Fruit fly (Drosophila melanogaster) whole organism, embryonic: ENCODE results near the gene janA.
A peak's percentile ranks its signal among the peaks of the same experiment; 100 is the strongest.

Experiments used
- BEAF-32 ChIP-seq: fragments of 200-800 bp; sonication (Bioruptor generic); optimal IDR thresholded peaks from 3 replicates; lab custom pipeline; 2017; ENCODE audit warnings: missing biosample characterization, missing genetic modification characterization, mild to moderate bottlenecking, moderate library complexity, missing genetic modification reagents
- CG10209 ChIP-seq: fragments of 200-800 bp; sonication (Bioruptor generic); optimal IDR thresholded peaks from 3 replicates; lab custom pipeline; 2017; ENCODE audit warnings: missing biosample characterization, mild to moderate bottlenecking, missing genetic modification characterization, missing genetic modification reagents
- CG10366 ChIP-seq: fragments of 200-800 bp; sonication (Bioruptor generic); IDR thresholded peaks from 2 replicates; pipeline ENCODE4 v1.3.6; 2022; ENCODE audit warnings: missing biosample characterization, missing genetic modification characterization
- CG11093 ChIP-seq: fragments of 200-800 bp; sonication (Bioruptor generic); IDR thresholded peaks from 3 replicates; pipeline ENCODE4 v1.3.6; 2022; ENCODE audit warnings: missing biosample characterization, missing genetic modification characterization
- CG11456 ChIP-seq: fragments of 200-800 bp; sonication (Bioruptor generic); IDR thresholded peaks from 3 replicates; pipeline ENCODE4 v1.3.6; 2022; ENCODE audit warnings: missing biosample characterization, missing genetic modification characterization
- CG11695 ChIP-seq: fragments of 200-800 bp; sonication (Bioruptor generic); IDR thresholded peaks from 3 replicates; pipeline ENCODE4 v1.3.6; 2022; ENCODE audit warnings: missing biosample characterization, missing genetic modification characterization
- CG11723 ChIP-seq: fragments of 200-800 bp; sonication (Bioruptor generic); optimal IDR thresholded peaks from 2 replicates; lab custom pipeline; 2017; ENCODE audit warnings: missing biosample characterization, mild to moderate bottlenecking, missing genetic modification characterization
- CG12155 ChIP-seq: fragments of 200-800 bp; sonication (Bioruptor generic); optimal IDR thresholded peaks from 3 replicates; lab custom pipeline; 2016; ENCODE audit warnings: missing biosample characterization, missing genetic modification characterization
- CG12391 ChIP-seq: fragments of 200-800 bp; sonication (Bioruptor generic); optimal IDR thresholded peaks from 3 replicates; lab custom pipeline; 2018; ENCODE audit warnings: missing biosample characterization, mild to moderate bottlenecking, missing genetic modification characterization, moderate library complexity
- CG14710 ChIP-seq: fragments of 200-800 bp; sonication (Bioruptor generic); optimal IDR thresholded peaks from 3 replicates; lab custom pipeline; 2019; ENCODE audit warnings: missing biosample characterization, mild to moderate bottlenecking, missing genetic modification characterization, moderate library complexity
- CG16863 ChIP-seq: fragments of 200-800 bp; sonication (Bioruptor generic); optimal IDR thresholded peaks from 3 replicates; lab custom pipeline; 2016; ENCODE audit warnings: missing biosample characterization, missing genetic modification characterization
- CG17328 ChIP-seq: fragments of 200-800 bp; sonication (Bioruptor generic); IDR thresholded peaks from 2 replicates; pipeline ENCODE4 v1.3.6; 2022; ENCODE audit warnings: missing biosample characterization, missing genetic modification characterization
- CG18599 ChIP-seq: fragments of 200-800 bp; sonication (Bioruptor generic); optimal IDR thresholded peaks from 3 replicates; lab custom pipeline; 2017; ENCODE audit warnings: missing biosample characterization, missing genetic modification characterization, mild to moderate bottlenecking, moderate library complexity, missing genetic modification reagents
- CG30020 ChIP-seq: fragments of 200-800 bp; optimal IDR thresholded peaks from 2 replicates; lab custom pipeline; 2019; ENCODE audit warnings: missing biosample characterization, mild to moderate bottlenecking, missing genetic modification characterization, moderate library complexity
- CG30403 ChIP-seq: fragments of 200-800 bp; sonication (Bioruptor generic); optimal IDR thresholded peaks from 3 replicates; lab custom pipeline; 2016; ENCODE audit warnings: missing biosample characterization, missing genetic modification characterization
- CG31224 ChIP-seq: fragments of 200-800 bp; sonication (Bioruptor generic); IDR thresholded peaks from 2 replicates; pipeline ENCODE4 v1.3.6; 2022; ENCODE audit warnings: missing biosample characterization, missing genetic modification characterization
- CG32772 ChIP-seq: fragments of 200-800 bp; sonication (Bioruptor generic); IDR thresholded peaks from 2 replicates; pipeline ENCODE4 v1.3.6; 2022; ENCODE audit warnings: missing biosample characterization, missing genetic modification characterization
- CG3847 ChIP-seq: fragments of 200-800 bp; sonication (Bioruptor generic); IDR thresholded peaks from 2 replicates; pipeline ENCODE4 v1.3.6; 2022; ENCODE audit warnings: missing biosample characterization, missing genetic modification characterization
- CG4617 ChIP-seq: fragments of 200-800 bp; sonication (Bioruptor generic); optimal IDR thresholded peaks from 3 replicates; lab custom pipeline; 2016; ENCODE audit warnings: missing biosample characterization, missing genetic modification characterization, borderline replicate concordance
- CG7928 ChIP-seq: fragments of 200-800 bp; sonication (Bioruptor generic); optimal IDR thresholded peaks from 2 replicates; lab custom pipeline; 2017; ENCODE audit warnings: missing biosample characterization, mild to moderate bottlenecking, missing genetic modification characterization
- CG7963 ChIP-seq: fragments of 200-800 bp; sonication (Bioruptor generic); IDR thresholded peaks from 3 replicates; pipeline ENCODE4 v1.3.6; 2022; ENCODE audit warnings: missing biosample characterization, missing genetic modification characterization; ENCODE audit not compliant: partially characterized antibody
- CG7987 ChIP-seq: fragments of 200-800 bp; sonication (Bioruptor generic); optimal IDR thresholded peaks from 2 replicates; lab custom pipeline; 2018; ENCODE audit warnings: missing biosample characterization, mild to moderate bottlenecking, missing genetic modification characterization, moderate library complexity
- CG8924 ChIP-seq: fragments of 200-800 bp; optimal IDR thresholded peaks from 3 replicates; lab custom pipeline; 2019; ENCODE audit warnings: missing biosample characterization, mild to moderate bottlenecking, missing genetic modification characterization, moderate library complexity
- CG8944 ChIP-seq: fragments of 200-800 bp; sonication (Bioruptor generic); optimal IDR thresholded peaks from 3 replicates; lab custom pipeline; 2016; ENCODE audit warnings: missing biosample characterization, missing genetic modification characterization
- CG9437 ChIP-seq: fragments of 200-800 bp; sonication (Bioruptor generic); optimal IDR thresholded peaks from 2 replicates; lab custom pipeline; 2018; ENCODE audit warnings: missing biosample characterization, mild to moderate bottlenecking, missing genetic modification characterization
- CG9609 ChIP-seq: fragments of 200-800 bp; sonication (Bioruptor generic); optimal IDR thresholded peaks from 3 replicates; lab custom pipeline; 2016; ENCODE audit warnings: missing biosample characterization, missing genetic modification characterization
- CG9727 ChIP-seq: fragments of 200-800 bp; sonication (Bioruptor generic); optimal IDR thresholded peaks from 3 replicates; lab custom pipeline; 2017; ENCODE audit warnings: missing biosample characterization, mild to moderate bottlenecking, missing genetic modification characterization
- Deaf1 ChIP-seq: fragments of 200-800 bp; optimal IDR thresholded peaks from 3 replicates; lab custom pipeline; 2019; ENCODE audit warnings: missing biosample characterization, mild to moderate bottlenecking, missing genetic modification characterization, moderate library complexity
- Drgx ChIP-seq: fragments of 200-800 bp; sonication (Bioruptor generic); IDR thresholded peaks from 2 replicates; pipeline ENCODE4 v1.3.6; 2022; ENCODE audit warnings: missing biosample characterization, missing genetic modification characterization
- E2f1 ChIP-seq: fragments of 200-800 bp; sonication (Bioruptor generic); IDR thresholded peaks from 2 replicates; pipeline ENCODE4 v1.3.6; 2022; ENCODE audit warnings: missing biosample characterization, missing genetic modification characterization
- Ets65A ChIP-seq: fragments of 200-800 bp; sonication (Bioruptor generic); peaks from one replicate; lab custom pipeline; 2016; ENCODE audit warnings: missing biosample characterization, missing genetic modification characterization
- HLH4C ChIP-seq: fragments of 200-800 bp; sonication (Bioruptor generic); IDR thresholded peaks from 3 replicates; pipeline ENCODE4 v1.3.6; 2022; ENCODE audit warnings: missing biosample characterization, missing genetic modification characterization; ENCODE audit not compliant: partially characterized antibody
- Hr3 ChIP-seq: fragments of 200-800 bp; sonication (Bioruptor generic); optimal IDR thresholded peaks from 3 replicates; lab custom pipeline; 2016; ENCODE audit warnings: missing biosample characterization, missing genetic modification characterization
- NC2β ChIP-seq: fragments of 200-800 bp; sonication (Bioruptor generic); optimal IDR thresholded peaks from 2 replicates; lab custom pipeline; 2016; ENCODE audit warnings: missing biosample characterization, missing genetic modification characterization
- Optix ChIP-seq: fragments of 200-800 bp; sonication (Bioruptor generic); IDR thresholded peaks from 3 replicates; pipeline ENCODE4 v1.3.6; 2022; ENCODE audit warnings: missing biosample characterization, missing genetic modification characterization
- PHDP ChIP-seq: fragments of 200-800 bp; sonication (Bioruptor generic); optimal IDR thresholded peaks from 3 replicates; lab custom pipeline; 2018; ENCODE audit warnings: missing biosample characterization, mild to moderate bottlenecking, missing genetic modification characterization, moderate library complexity
- Pdp1 ChIP-seq, 2 experiments: fragments of 200-800 bp; sonication (Bioruptor generic); optimal IDR thresholded peaks; 3 replicates each; lab custom pipeline; 2016; ENCODE audit warnings: missing biosample characterization in 2 of 2, missing genetic modification characterization in 2 of 2, mild to moderate bottlenecking in 1 of 2, moderate library complexity in 1 of 2
- Ptx1 ChIP-seq: fragments of 200-800 bp; sonication (Bioruptor generic); IDR thresholded peaks from 2 replicates; pipeline ENCODE4 v1.3.6; 2022; ENCODE audit warnings: missing biosample characterization, missing genetic modification characterization
- Vsx1 ChIP-seq: fragments of 200-800 bp; sonication (Bioruptor generic); optimal IDR thresholded peaks from 2 replicates; lab custom pipeline; 2017; ENCODE audit warnings: missing biosample characterization, mild to moderate bottlenecking, missing genetic modification characterization, missing genetic modification reagents
- chn ChIP-seq: fragments of 200-800 bp; sonication (Bioruptor generic); optimal IDR thresholded peaks from 2 replicates; lab custom pipeline; 2016; ENCODE audit warnings: missing biosample characterization, missing genetic modification characterization
- fru ChIP-seq: fragments of >200 bp; optimal IDR thresholded peaks from 2 replicates; lab custom pipeline; 2017
- gt ChIP-seq: fragments of 200-800 bp; sonication (Bioruptor generic); IDR thresholded peaks from 2 replicates; pipeline ENCODE4 v1.3.6; 2022; ENCODE audit warnings: missing biosample characterization, missing genetic modification characterization
- kay ChIP-seq: fragments of 200-800 bp; sonication (Bioruptor generic); optimal IDR thresholded peaks from 2 replicates; lab custom pipeline; 2016; ENCODE audit warnings: missing biosample characterization, missing genetic modification characterization
- luna ChIP-seq: fragments of 200-800 bp; sonication (Bioruptor generic); optimal IDR thresholded peaks from 2 replicates; lab custom pipeline; 2016; ENCODE audit warnings: missing biosample characterization, missing genetic modification characterization
- mirr ChIP-seq: fragments of 200-800 bp; sonication (Bioruptor generic); optimal IDR thresholded peaks from 3 replicates; lab custom pipeline; 2018; ENCODE audit warnings: missing biosample characterization, mild to moderate bottlenecking, missing genetic modification characterization
- nerfin-1 ChIP-seq: fragments of 200-800 bp; sonication (Bioruptor generic); optimal IDR thresholded peaks from 3 replicates; lab custom pipeline; 2019; ENCODE audit warnings: missing biosample characterization, mild to moderate bottlenecking, missing genetic modification characterization, moderate library complexity
- p53 ChIP-seq: fragments of 200-800 bp; sonication (Bioruptor generic); optimal IDR thresholded peaks from 2 replicates; lab custom pipeline; 2016; ENCODE audit warnings: missing biosample characterization, missing genetic modification characterization
- psq ChIP-seq: fragments of 200-800 bp; sonication (Bioruptor generic); optimal IDR thresholded peaks from 2 replicates; lab custom pipeline; 2017; ENCODE audit warnings: missing biosample characterization, missing genetic modification characterization
- scrt ChIP-seq: fragments of 200-800 bp; sonication (Bioruptor generic); optimal IDR thresholded peaks from 2 replicates; lab custom pipeline; 2018; ENCODE audit warnings: missing biosample characterization, mild to moderate bottlenecking, missing genetic modification characterization, moderate library complexity
- sim ChIP-seq: fragments of 200-800 bp; sonication (Bioruptor generic); IDR thresholded peaks from 2 replicates; pipeline ENCODE4 v1.3.6; 2022; ENCODE audit warnings: missing biosample characterization, missing genetic modification characterization
- slou ChIP-seq: fragments of 200-800 bp; sonication (Bioruptor generic); optimal IDR thresholded peaks from 3 replicates; lab custom pipeline; 2016; ENCODE audit warnings: missing biosample characterization, missing genetic modification characterization

janA gene

dm6 chr3R:30056592-30057135, 17.3 kb upstream of the janA start, which contains the start of the genes CG7950 and Rpp14a (continued):
- TF ChIP-seq CG10209 (GFP tag; lab: Kevin White, UChicago) = peak; percentile 72
- TF ChIP-seq CG11723 (GFP tag; lab: Kevin White, UChicago) = peak; percentile 46
- peak; percentile 93 for TF ChIP-seq Ets65A (GFP tag; lab: Kevin White, UChicago)
- TF ChIP-seq sim (GFP tag; lab: Robert Waterston, UW) = no peak
- peak; percentile 65 for TF ChIP-seq CG8924 (tag; lab: Kevin White, UChicago)
- TF ChIP-seq CG30403 = peak; percentile 87
- TF ChIP-seq Vsx1 (GFP tag; lab: Kevin White, UChicago) = no peak
- TF ChIP-seq CG7928 (GFP tag; lab: Kevin White, UChicago) = no peak
- TF ChIP-seq CG12391 = peak; percentile 90
- TF ChIP-seq CG18599 = peak; percentile 73
- TF ChIP-seq CG7987 (GFP tag; lab: Kevin White, UChicago) = no peak
- TF ChIP-seq PHDP (tag; lab: Kevin White, UChicago) = peak; percentile 85
- peak; percentile 52 for TF ChIP-seq kay
- TF ChIP-seq Ptx1 (GFP tag; lab: Robert Waterston, UW) = peak; percentile 80
- no peak for TF ChIP-seq HLH4C (GFP tag; lab: Robert Waterston, UW)
- peak; percentile 19 for TF ChIP-seq mirr (GFP tag; lab: Kevin White, UChicago)
- peak; percentile 82 for TF ChIP-seq CG3847 (GFP tag; lab: Robert Waterston, UW)
- peak; percentile 70 for TF ChIP-seq NC2β
- TF ChIP-seq CG11695 (GFP tag; lab: Robert Waterston, UW) = peak; percentile 61; the same call in 2 of the 3 replicates
- no peak for TF ChIP-seq p53 (GFP tag; lab: Kevin White, UChicago)
- peak; percentile 62 for TF ChIP-seq CG8944 (GFP tag; lab: Kevin White, UChicago)
- peak; percentile 84 for TF ChIP-seq Hr3 (GFP tag; lab: Kevin White, UChicago)
- TF ChIP-seq fru (lab: Kevin White, UChicago) = no peak
- peak; percentile 83 to 97 for TF ChIP-seq Pdp1 (GFP tag; optimal IDR thresholded peaks at IDR 0.05; lab: Kevin White, UChicago)
- TF ChIP-seq Optix (GFP tag; lab: Robert Waterston, UW) = peak; percentile 55; the same call in 2 of the 3 replicates
- peak; percentile 76 for TF ChIP-seq CG9609 (GFP tag; lab: Kevin White, UChicago)
- TF ChIP-seq CG4617 = peak; percentile 36
- peak; percentile 69 for TF ChIP-seq E2f1 (GFP tag; lab: Robert Waterston, UW)
- TF ChIP-seq CG12155 (GFP tag; lab: Kevin White, UChicago) = peak; percentile 80
- TF ChIP-seq BEAF-32 (GFP tag; lab: Kevin White, UChicago) = peak; percentile 31
- peak; percentile 42 for TF ChIP-seq luna
- peak; percentile 73; the same call in 2 of the 3 replicates for TF ChIP-seq CG11456 (GFP tag; lab: Robert Waterston, UW)
- TF ChIP-seq slou = peak; percentile 43
- TF ChIP-seq CG9437 (GFP tag; lab: Kevin White, UChicago) = peak; percentile 42
- no peak for TF ChIP-seq gt (GFP tag; lab: Robert Waterston, UW)
- peak; percentile 55 for TF ChIP-seq scrt (GFP tag; lab: Kevin White, UChicago)
- TF ChIP-seq CG30020 (tag; lab: Kevin White, UChicago) = peak; percentile 46
- peak; percentile 85 for TF ChIP-seq chn (GFP tag; lab: Kevin White, UChicago)
- TF ChIP-seq CG7963 (GFP tag; lab: Robert Waterston, UW) = no peak
- TF ChIP-seq CG17328 = peak; percentile 78
- peak; percentile 71 for TF ChIP-seq CG9727 (GFP tag; lab: Kevin White, UChicago)
- TF ChIP-seq CG10366 = peak; percentile 84
- TF ChIP-seq Drgx (GFP tag; lab: Robert Waterston, UW) = peak; percentile 80
- TF ChIP-seq CG14710 (tag; lab: Kevin White, UChicago) = peak; percentile 78
- peak; percentile 51 for TF ChIP-seq nerfin-1 (tag; lab: Kevin White, UChicago)
- TF ChIP-seq psq (GFP tag; lab: Kevin White, UChicago) = peak; percentile 21
- TF ChIP-seq CG11093 (GFP tag; lab: Robert Waterston, UW) = no peak
- peak; percentile 70 for TF ChIP-seq CG32772 (GFP tag; lab: Robert Waterston, UW)
- peak; percentile 40 for TF ChIP-seq Deaf1 (tag; lab: Kevin White, UChicago)
- peak; percentile 60; the same call in 1 of the 2 replicates for TF ChIP-seq CG31224 (GFP tag; lab: Robert Waterston, UW)
- peak; percentile 76 for TF ChIP-seq CG16863 (GFP tag; lab: Kevin White, UChicago)
